Worm (Caenorhabditis elegans) whole organism, L3 larva: ENCODE measurements around the gene F28F9.3.

ENCODE experiments used
- egl-27 ChIP-seq: sonication (generic microtip); optimal IDR thresholded peaks from 4 replicates; lab custom pipeline; 2017; ENCODE audit warnings: missing biosample characterization, missing genetic modification reagents, missing genetic modification characterization
- nhr-237 ChIP-seq: fragments of 150-350 bp; optimal IDR thresholded peaks from 2 replicates; lab custom pipeline; 2014; ENCODE audit warnings: missing biosample characterization, missing genetic modification characterization
- pha-4 ChIP-seq: fragments of 150-350 bp; optimal IDR thresholded peaks from 2 replicates; lab custom pipeline; 2014; ENCODE audit warnings: missing biosample characterization, missing genetic modification reagents, missing genetic modification characterization
- unc-62 ChIP-seq: fragments of 150-350 bp; sonication (generic microtip); optimal IDR thresholded peaks from 4 replicates; lab custom pipeline; 2014; ENCODE audit warnings: missing biosample characterization, missing genetic modification reagents, missing genetic modification characterization
- zag-1 ChIP-seq: fragments of 150-350 bp; optimal IDR thresholded peaks from 2 replicates; lab custom pipeline; 2014; ENCODE audit warnings: missing biosample characterization, missing genetic modification characterization
- ztf-11 ChIP-seq: fragments of 150-350 bp; optimal IDR thresholded peaks from 2 replicates; lab custom pipeline; 2014; ENCODE audit warnings: missing biosample characterization, missing genetic modification characterization
- ztf-4 ChIP-seq: fragments of 150-350 bp; optimal IDR thresholded peaks from 2 replicates; lab custom pipeline; 2014; ENCODE audit warnings: missing biosample characterization, missing genetic modification characterization

- no peak for TF ChIP-seq nhr-237 (tag; lab: Kevin White, UChicago)
- TF ChIP-seq unc-62 (GFP tag; lab: Kevin White, UChicago), result no peak
- no peak for TF ChIP-seq zag-1 (tag; lab: Kevin White, UChicago)
- no peak for TF ChIP-seq egl-27 (tag; lab: Kevin White, UChicago)
- no peak for TF ChIP-seq ztf-11 (tag; lab: Kevin White, UChicago)
- TF ChIP-seq pha-4 (tag; lab: Kevin White, UChicago), result no peak
- no peak for TF ChIP-seq ztf-4 (tag; lab: Kevin White, UChicago)
Observed at ce11 chrIV:3878283-3878938, 51.7 kb downstream of the F28F9.3 start, which contains the start of gene F37C4.6.
